Fruit fly (Drosophila melanogaster): ENCODE results near the gene CG15571.

CG15571 gene

DNA sequence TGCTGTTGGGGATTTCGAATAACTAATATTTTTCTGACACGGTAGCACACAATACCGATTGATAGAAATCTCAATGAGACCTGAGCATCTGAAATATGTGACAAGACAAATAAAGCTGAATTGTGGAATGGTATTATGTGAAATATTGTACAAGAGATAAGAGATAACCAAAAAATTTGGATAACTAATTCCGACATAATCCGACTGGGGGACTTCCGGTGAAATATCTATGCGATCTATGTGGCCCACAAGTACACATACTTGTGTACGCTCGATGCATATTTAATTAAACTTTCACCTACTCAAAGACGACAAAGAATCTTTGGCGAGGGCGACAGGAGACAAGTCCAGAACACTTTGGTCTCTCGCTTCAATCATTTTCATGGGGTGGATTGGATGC lies 35.5 kb upstream of the CG15571 start, which contains the start of gene CG15576:
Gene CG15576 (minus strand): TSS at position 101 of the 400 bp plus-strand sequence.
- TF ChIP-seq p53 (GFP tag; optimal IDR thresholded peaks at IDR 0.05) (no peak), CG8089 (GFP tag; optimal IDR thresholded peaks at IDR 0.05) (no peak), abd-A (tag; optimal IDR thresholded peaks at IDR 0.05) (no peak), sens-2 (GFP tag; IDR thresholded peaks at IDR 0.05) (no peak), CG32767 (GFP tag; IDR thresholded peaks at IDR 0.05) (no peak), CG4617 (GFP tag; optimal IDR thresholded peaks at IDR 0.05; ENCODE audit: borderline replicate concordance) (no peak), hth (optimal IDR thresholded peaks at IDR 0.05) (no peak), CG2129 (GFP tag; IDR thresholded peaks at IDR 0.05; ENCODE audit: partially characterized antibody) (no peak), CG7357 (GFP tag; IDR thresholded peaks at IDR 0.05) (no peak), ase (GFP tag; IDR thresholded peaks at IDR 0.05) (no peak), CG11560 (tag; IDR thresholded peaks at IDR 0.05) (no peak)

DNA sequence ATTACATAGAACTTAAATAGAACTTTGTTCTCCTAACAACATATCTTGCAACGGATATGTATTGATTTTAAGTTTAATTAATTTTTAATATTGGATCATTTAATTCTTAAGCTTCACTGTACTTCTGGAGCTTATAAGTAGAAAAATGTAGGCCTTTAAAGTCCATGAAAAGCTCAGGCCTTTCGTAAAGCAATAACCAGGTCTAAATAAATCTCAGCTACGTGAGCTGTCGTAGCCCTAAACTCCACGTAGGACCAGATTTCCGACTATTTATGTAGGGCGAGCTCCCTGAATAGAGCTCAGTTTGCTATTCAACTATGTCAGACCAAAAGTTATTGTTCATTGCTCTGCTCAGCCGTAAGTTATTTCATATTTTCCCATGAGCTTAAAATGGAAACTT lies 30.9 kb upstream of the CG15571 start, which contains the start of gene CG43135:
Gene CG43135 (plus strand): TSS at position 301 of the 400 bp plus-strand sequence.
- no peak for TF ChIP-seq jing (GFP tag; optimal IDR thresholded peaks at IDR 0.05)
- TF ChIP-seq Rfx (GFP tag; IDR thresholded peaks at IDR 0.05): no peak
- no peak for TF ChIP-seq CG7556 (GFP tag; optimal IDR thresholded peaks at IDR 0.05)
- TF ChIP-seq tup (GFP tag; optimal IDR thresholded peaks at IDR 0.05): no peak
- TF ChIP-seq Sox100B (GFP tag; optimal IDR thresholded peaks at IDR 0.05): no peak
- no peak for TF ChIP-seq CG18262 (tag; optimal IDR thresholded peaks at IDR 0.05)
- TF ChIP-seq CG7372 (GFP tag; IDR thresholded peaks at IDR 0.05): no peak
- TF ChIP-seq run (tag; optimal IDR thresholded peaks at IDR 0.05): no peak
- TF ChIP-seq Fer2 (tag; optimal IDR thresholded peaks at IDR 0.05): no peak
- no peak for TF ChIP-seq CG34422 (GFP tag; IDR thresholded peaks at IDR 0.05)
- TF ChIP-seq cwo (GFP tag; optimal IDR thresholded peaks at IDR 0.05): no peak
- TF ChIP-seq CG8290 (GFP tag; optimal IDR thresholded peaks at IDR 0.05): no peak
- no peak for TF ChIP-seq CG8290 (tag; optimal IDR thresholded peaks at IDR 0.05)
- TF ChIP-seq nom (GFP tag; optimal IDR thresholded peaks at IDR 0.05): no peak

DNA sequence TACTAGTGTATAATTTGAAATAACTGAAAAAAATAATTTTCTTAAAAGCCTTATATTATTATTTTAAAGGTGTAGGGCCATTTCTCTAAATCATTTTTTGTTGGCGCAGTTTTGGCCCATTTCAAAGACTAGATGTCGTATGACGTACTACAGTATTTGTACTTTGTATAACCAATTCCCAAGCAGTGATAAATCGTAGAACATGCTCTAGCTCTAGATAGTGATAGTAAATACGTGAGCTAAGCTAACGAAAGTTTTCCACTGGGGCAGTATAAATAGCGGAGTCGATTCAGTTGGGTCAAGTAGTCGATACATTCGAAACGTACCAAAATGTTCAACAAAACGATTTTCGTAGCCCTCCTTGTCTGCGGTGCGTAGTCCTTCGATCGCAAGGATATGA lies 29.8 kb upstream of the CG15571 start, which contains the start of gene CG43134:
Gene CG43134 (plus strand): TSS at position 301 of the 400 bp plus-strand sequence.
- TF ChIP-seq grn (GFP tag; optimal IDR thresholded peaks at IDR 0.05) (no peak), CG10565 (GFP tag; optimal IDR thresholded peaks at IDR 0.05) (no peak), eve (GFP tag; optimal IDR thresholded peaks at IDR 0.05) (no peak), slou (GFP tag; optimal IDR thresholded peaks at IDR 0.05) (no peak), CG1792 (GFP tag; optimal IDR thresholded peaks at IDR 0.05) (no peak), grau (tag; optimal IDR thresholded peaks at IDR 0.05) (no peak), oc (tag; optimal IDR thresholded peaks at IDR 0.05) (no peak), CG16815 (GFP tag; optimal IDR thresholded peaks at IDR 0.05) (no peak)

DNA sequence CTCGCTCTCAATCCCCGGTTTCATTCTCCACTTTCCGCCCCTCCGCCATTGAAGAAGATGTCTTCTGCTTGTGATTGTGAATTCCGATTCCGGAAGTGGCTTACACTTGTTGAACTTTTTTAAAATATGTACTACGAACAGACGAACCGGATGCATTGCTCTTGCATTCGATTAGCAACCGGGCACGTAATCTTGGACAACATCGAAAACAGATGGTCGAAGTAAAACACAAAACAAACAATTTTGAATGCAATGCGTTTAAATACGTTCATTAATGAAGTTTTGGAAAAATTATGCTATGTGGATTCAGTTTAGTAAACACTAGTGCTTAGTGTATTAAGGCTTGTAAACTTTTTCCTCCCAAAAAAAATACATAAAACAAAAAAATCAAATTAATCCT lies 28.8 kb upstream of the CG15571 start, which contains the start of gene Muc4B:
Gene Muc4B (minus strand): TSS at position 101 of the 400 bp plus-strand sequence.
- TF ChIP-seq Dip3 (GFP tag; optimal IDR thresholded peaks at IDR 0.05): no peak
- TF ChIP-seq CG10543 (GFP tag; optimal IDR thresholded peaks at IDR 0.05): no peak

DNA sequence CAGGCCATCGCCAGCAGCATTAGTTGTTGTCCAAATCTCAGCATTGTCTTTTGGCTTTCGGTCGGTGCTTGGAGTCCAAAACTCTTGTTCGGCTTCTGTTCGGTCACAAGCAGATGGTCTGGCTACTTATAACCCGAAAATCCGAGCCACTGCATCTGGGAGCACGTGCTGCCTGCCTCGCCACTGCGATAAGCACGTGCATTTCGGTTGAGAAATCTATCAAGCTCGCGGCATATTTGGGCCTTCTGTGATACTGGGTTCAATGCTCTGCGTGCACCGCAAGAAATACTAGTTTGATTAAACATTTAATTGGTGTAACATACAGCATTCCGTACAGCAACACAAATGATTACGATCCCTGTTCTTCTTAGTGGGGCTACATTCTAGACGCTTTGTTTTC lies 25.5 kb upstream of the CG15571 start, which contains the start of gene Femcoat:
Gene Femcoat (minus strand): TSS at position 101 of the 400 bp plus-strand sequence.
- TF ChIP-seq dmrt99B (tag; optimal IDR thresholded peaks at IDR 0.05): no peak
- TF ChIP-seq lmd (GFP tag; IDR thresholded peaks at IDR 0.05): no peak
- peak; percentile 71 for TF ChIP-seq Ets65A (GFP tag)

Measured in whole organism, embryonic.